Fruit fly (Drosophila melanogaster) whole organism, embryonic: ENCODE measurements around the gene CG15414.

Experiments
- Blimp-1 ChIP-seq: fragments of 200-800 bp; sonication (Bioruptor generic); optimal IDR thresholded peaks from 3 replicates; lab custom pipeline; 2018; ENCODE audit warnings: missing biosample characterization, missing genetic modification characterization, mild to moderate bottlenecking, moderate library complexity, missing genetic modification reagents
- CG10321 ChIP-seq: fragments of 200-800 bp; sonication (Bioruptor generic); IDR thresholded peaks from 2 replicates; pipeline ENCODE4 v1.3.6; 2022; ENCODE audit warnings: missing biosample characterization, missing genetic modification characterization
- CG13624 ChIP-seq: fragments of 200-800 bp; sonication (Bioruptor generic); optimal IDR thresholded peaks from 2 replicates; lab custom pipeline; 2016; ENCODE audit warnings: missing biosample characterization, missing genetic modification characterization
- CG14014 ChIP-seq: fragments of 200-800 bp; sonication (Bioruptor generic); IDR thresholded peaks from 2 replicates; pipeline ENCODE4 v1.3.6; 2022; ENCODE audit warnings: missing biosample characterization, missing genetic modification characterization
- CG15514 ChIP-seq: fragments of 200-800 bp; sonication (Bioruptor generic); optimal IDR thresholded peaks from 3 replicates; lab custom pipeline; 2017; ENCODE audit warnings: missing biosample characterization, missing genetic modification characterization, mild to moderate bottlenecking, moderate library complexity, missing genetic modification reagents
- CG17328 ChIP-seq: fragments of 200-800 bp; sonication (Bioruptor generic); IDR thresholded peaks from 2 replicates; pipeline ENCODE4 v1.3.6; 2022; ENCODE audit warnings: missing biosample characterization, missing genetic modification characterization
- CG17385 ChIP-seq: fragments of 200-800 bp; sonication (Bioruptor generic); optimal IDR thresholded peaks from 3 replicates; lab custom pipeline; 2018; ENCODE audit warnings: missing biosample characterization, mild to moderate bottlenecking, missing genetic modification characterization
- CG18262 ChIP-seq: fragments of 200-800 bp; optimal IDR thresholded peaks from 3 replicates; lab custom pipeline; 2019; ENCODE audit warnings: missing biosample characterization, mild to moderate bottlenecking, missing genetic modification characterization, moderate library complexity
- CG18619 ChIP-seq: fragments of 200-800 bp; sonication (Bioruptor generic); optimal IDR thresholded peaks from 3 replicates; lab custom pipeline; 2017; ENCODE audit warnings: missing biosample characterization, mild to moderate bottlenecking, missing genetic modification characterization
- CG2875 ChIP-seq: fragments of 200-800 bp; sonication (Bioruptor generic); optimal IDR thresholded peaks from 2 replicates; lab custom pipeline; 2017; ENCODE audit warnings: missing biosample characterization, mild to moderate bottlenecking, missing genetic modification characterization, missing genetic modification reagents
- CG32767 ChIP-seq: fragments of 200-800 bp; sonication (Bioruptor generic); IDR thresholded peaks from 2 replicates; pipeline ENCODE4 v1.3.6; 2022; ENCODE audit warnings: missing biosample characterization, missing genetic modification characterization
- CG3838 ChIP-seq: fragments of 200-800 bp; sonication (Bioruptor generic); optimal IDR thresholded peaks from 3 replicates; lab custom pipeline; 2016; ENCODE audit warnings: missing biosample characterization, missing genetic modification characterization
- CG4820 ChIP-seq: fragments of 200-800 bp; sonication (Bioruptor generic); optimal IDR thresholded peaks from 3 replicates; lab custom pipeline; 2016; ENCODE audit warnings: missing biosample characterization, missing genetic modification characterization
- CG6813 ChIP-seq: fragments of 200-800 bp; sonication (Bioruptor generic); optimal IDR thresholded peaks from 2 replicates; lab custom pipeline; 2017; ENCODE audit warnings: missing biosample characterization, missing genetic modification characterization, mild to moderate bottlenecking, moderate library complexity, missing genetic modification reagents
- CG7372 ChIP-seq: fragments of 200-800 bp; sonication (Bioruptor generic); IDR thresholded peaks from 2 replicates; pipeline ENCODE4 v1.3.6; 2022; ENCODE audit warnings: missing biosample characterization, missing genetic modification characterization
- CG8290 ChIP-seq, 3 experiments: fragments of 200-800 bp; sonication (Bioruptor generic); optimal IDR thresholded peaks; 2 replicates each; lab custom pipeline; 2016 to 2019; ENCODE audit warnings: missing biosample characterization in 3 of 3, missing genetic modification characterization in 3 of 3, mild to moderate bottlenecking in 2 of 3, moderate library complexity in 1 of 3
- CG9609 ChIP-seq: fragments of 200-800 bp; sonication (Bioruptor generic); optimal IDR thresholded peaks from 3 replicates; lab custom pipeline; 2016; ENCODE audit warnings: missing biosample characterization, missing genetic modification characterization
- CG9876 ChIP-seq: fragments of 200-800 bp; sonication (Bioruptor generic); optimal IDR thresholded peaks from 2 replicates; lab custom pipeline; 2016; ENCODE audit warnings: missing biosample characterization, missing genetic modification characterization
- Camta ChIP-seq: fragments of 200-800 bp; sonication (Bioruptor generic); optimal IDR thresholded peaks from 2 replicates; lab custom pipeline; 2016; ENCODE audit warnings: missing biosample characterization, missing genetic modification characterization
- Chrac-16 ChIP-seq: fragments of 200-800 bp; sonication (Bioruptor generic); optimal IDR thresholded peaks from 3 replicates; lab custom pipeline; 2016; ENCODE audit warnings: missing biosample characterization, missing genetic modification characterization
- E2f1 ChIP-seq: fragments of 200-800 bp; sonication (Bioruptor generic); IDR thresholded peaks from 2 replicates; pipeline ENCODE4 v1.3.6; 2022; ENCODE audit warnings: missing biosample characterization, missing genetic modification characterization
- Elba2 ChIP-seq: fragments of 200-800 bp; sonication (Bioruptor generic); optimal IDR thresholded peaks from 3 replicates; lab custom pipeline; 2016; ENCODE audit warnings: missing biosample characterization, missing genetic modification characterization
- Lpt ChIP-seq: fragments of >200 bp; optimal IDR thresholded peaks from 2 replicates; lab custom pipeline; 2018; ENCODE audit warnings: missing biosample characterization, missing genetic modification characterization
- Max ChIP-seq: fragments of 200-800 bp; sonication (Bioruptor generic); optimal IDR thresholded peaks from 2 replicates; lab custom pipeline; 2016; ENCODE audit warnings: missing biosample characterization, mild to moderate bottlenecking, missing genetic modification characterization
- Mes4 ChIP-seq: fragments of 200-800 bp; sonication (Bioruptor generic); optimal IDR thresholded peaks from 2 replicates; lab custom pipeline; 2016; ENCODE audit warnings: missing biosample characterization, missing genetic modification characterization
- Optix ChIP-seq: fragments of 200-800 bp; sonication (Bioruptor generic); IDR thresholded peaks from 3 replicates; pipeline ENCODE4 v1.3.6; 2022; ENCODE audit warnings: missing biosample characterization, missing genetic modification characterization
- Ravus ChIP-seq: fragments of 200-800 bp; sonication (Bioruptor generic); IDR thresholded peaks from 2 replicates; pipeline ENCODE4 v1.3.6; 2022; ENCODE audit warnings: missing biosample characterization, missing genetic modification characterization
- Rfx ChIP-seq: fragments of 200-800 bp; sonication (Bioruptor generic); IDR thresholded peaks from 2 replicates; pipeline ENCODE4 v1.3.6; 2022; ENCODE audit warnings: missing biosample characterization, missing genetic modification characterization
- Rx ChIP-seq: fragments of 200-800 bp; sonication (Bioruptor generic); IDR thresholded peaks from 2 replicates; pipeline ENCODE4 v1.3.6; 2022; ENCODE audit warnings: missing biosample characterization, missing genetic modification characterization
- Sin3A ChIP-seq: fragments of >200 bp; optimal IDR thresholded peaks from 2 replicates; lab custom pipeline; 2018
- Sox102F ChIP-seq: fragments of 200-800 bp; sonication (Bioruptor generic); optimal IDR thresholded peaks from 2 replicates; lab custom pipeline; 2018; ENCODE audit warnings: missing biosample characterization, mild to moderate bottlenecking, missing genetic modification characterization, moderate library complexity
- Vsx1 ChIP-seq: fragments of 200-800 bp; sonication (Bioruptor generic); optimal IDR thresholded peaks from 2 replicates; lab custom pipeline; 2017; ENCODE audit warnings: missing biosample characterization, mild to moderate bottlenecking, missing genetic modification characterization, missing genetic modification reagents
- abd-A ChIP-seq: fragments of 200-800 bp; sonication (Bioruptor generic); optimal IDR thresholded peaks from 3 replicates; lab custom pipeline; 2019; ENCODE audit warnings: missing biosample characterization, mild to moderate bottlenecking, missing genetic modification characterization, moderate library complexity
- ac ChIP-seq: fragments of 200-800 bp; sonication (Bioruptor generic); optimal IDR thresholded peaks from 3 replicates; lab custom pipeline; 2017; ENCODE audit warnings: missing biosample characterization, mild to moderate bottlenecking, missing genetic modification characterization
- bcd ChIP-seq: fragments of 200-800 bp; sonication (Bioruptor generic); optimal IDR thresholded peaks from 2 replicates; lab custom pipeline; 2017; ENCODE audit warnings: missing biosample characterization, mild to moderate bottlenecking, missing genetic modification characterization
- bowl ChIP-seq: fragments of 200-800 bp; sonication (Bioruptor generic); IDR thresholded peaks from 2 replicates; pipeline ENCODE4 v1.3.6; 2022; ENCODE audit warnings: missing biosample characterization, missing genetic modification characterization
- br ChIP-seq: fragments of >200 bp; optimal IDR thresholded peaks from 2 replicates; lab custom pipeline; 2017
- chn ChIP-seq: fragments of 200-800 bp; sonication (Bioruptor generic); optimal IDR thresholded peaks from 2 replicates; lab custom pipeline; 2016; ENCODE audit warnings: missing biosample characterization, missing genetic modification characterization
- dm ChIP-seq: fragments of 200-800 bp; sonication (Bioruptor generic); optimal IDR thresholded peaks from 3 replicates; lab custom pipeline; 2016; ENCODE audit warnings: missing biosample characterization, missing genetic modification characterization
- dmrt99B ChIP-seq: fragments of 200-800 bp; sonication (Bioruptor generic); optimal IDR thresholded peaks from 2 replicates; lab custom pipeline; 2018; ENCODE audit warnings: missing biosample characterization, mild to moderate bottlenecking, missing genetic modification characterization, moderate library complexity
- dpn ChIP-seq, 2 experiments: fragments of 200-800 bp; sonication (Bioruptor generic); optimal IDR thresholded peaks; 3 replicates each; lab custom pipeline; 2016; ENCODE audit warnings: missing biosample characterization in 2 of 2, missing genetic modification characterization in 2 of 2
- emc ChIP-seq: fragments of 200-800 bp; sonication (Bioruptor generic); optimal IDR thresholded peaks from 2 replicates; lab custom pipeline; 2016; ENCODE audit warnings: missing biosample characterization, missing genetic modification characterization
- ems ChIP-seq: fragments of 200-800 bp; sonication (Bioruptor generic); optimal IDR thresholded peaks from 3 replicates; lab custom pipeline; 2016; ENCODE audit warnings: missing biosample characterization, missing genetic modification characterization
- gcm ChIP-seq: fragments of 200-800 bp; sonication (Bioruptor generic); optimal IDR thresholded peaks from 2 replicates; lab custom pipeline; 2019; ENCODE audit warnings: missing biosample characterization, mild to moderate bottlenecking, missing genetic modification characterization, moderate library complexity
- gt ChIP-seq: fragments of 200-800 bp; sonication (Bioruptor generic); IDR thresholded peaks from 2 replicates; pipeline ENCODE4 v1.3.6; 2022; ENCODE audit warnings: missing biosample characterization, missing genetic modification characterization
- jigr1 ChIP-seq: fragments of 200-800 bp; sonication (Bioruptor generic); IDR thresholded peaks from 3 replicates; pipeline ENCODE4 v1.3.6; 2022; ENCODE audit warnings: missing biosample characterization, missing genetic modification characterization
- lov ChIP-seq, 2 experiments: fragments of 200-800 bp in 1 of 2; fragments of >200 bp in 1 of 2; sonication (Bioruptor generic) in 1 of 2; IDR thresholded peaks in 1 of 2; optimal IDR thresholded peaks in 1 of 2; 2 replicates in 1 of 2; 3 replicates in 1 of 2; pipeline versions ENCODE4 v1.3.6 to Lab custom; 2017 to 2022; ENCODE audit warnings: missing biosample characterization in 1 of 2, missing genetic modification characterization in 1 of 2
- row ChIP-seq: fragments of 200-800 bp; sonication (Bioruptor generic); IDR thresholded peaks from 3 replicates; pipeline ENCODE4 v1.3.6; 2022; ENCODE audit warnings: missing biosample characterization, missing genetic modification characterization
- run ChIP-seq: fragments of 200-800 bp; sonication (Bioruptor generic); optimal IDR thresholded peaks from 3 replicates; lab custom pipeline; 2018; ENCODE audit warnings: missing biosample characterization, mild to moderate bottlenecking, missing genetic modification characterization
- ssp ChIP-seq: fragments of 200-800 bp; sonication (Bioruptor generic); IDR thresholded peaks from 2 replicates; pipeline ENCODE4 v1.3.6; 2022; ENCODE audit warnings: missing biosample characterization, missing genetic modification characterization
- vvl ChIP-seq: fragments of 200-800 bp; sonication (Bioruptor generic); IDR thresholded peaks from 2 replicates; pipeline ENCODE4 v1.3.6; 2022; ENCODE audit warnings: missing biosample characterization, missing genetic modification characterization

CG15414 gene

dm6 chr2L:3435086-3435485 is 55.8 kb downstream of the CG15414 start (continued):
- TF ChIP-seq gcm (GFP tag; lab: Kevin White, UChicago) = no peak
- TF ChIP-seq Ravus (GFP tag; lab: Robert Waterston, UW) = no peak
- TF ChIP-seq Rfx (GFP tag; lab: Robert Waterston, UW) = peak; percentile 52; the same call in 1 of the 2 replicates
- TF ChIP-seq CG32767 (GFP tag; lab: Robert Waterston, UW) = 0 out of 2 replicates have a peak, but pooled peaks have one; percentile 36
- no peak for TF ChIP-seq run (tag; lab: Kevin White, UChicago)
- peak; percentile 60 for TF ChIP-seq CG18262 (tag; lab: Kevin White, UChicago)
- TF ChIP-seq CG17328 (GFP tag; lab: Robert Waterston, UW) = peak; percentile 72
- peak; percentile 52 for TF ChIP-seq Blimp-1 (GFP tag; lab: Kevin White, UChicago)
- peak; percentile 12 for TF ChIP-seq CG9876
- no peak for TF ChIP-seq gt (GFP tag; lab: Robert Waterston, UW)
- TF ChIP-seq CG10321 = no peak
- TF ChIP-seq ems (GFP tag; lab: Kevin White, UChicago) = no peak
- TF ChIP-seq vvl (GFP tag; lab: Robert Waterston, UW) = peak; percentile 62
- TF ChIP-seq CG4820 (GFP tag; lab: Kevin White, UChicago) = peak; percentile 52
- peak; percentile 26 for TF ChIP-seq Chrac-16 (GFP tag; lab: Kevin White, UChicago)
- no peak for TF ChIP-seq ac (GFP tag; lab: Kevin White, UChicago)
- peak; percentile 1 for TF ChIP-seq CG18619 (GFP tag; lab: Kevin White, UChicago)
- TF ChIP-seq Sox102F = peak; percentile 60
- no peak for TF ChIP-seq bowl
- TF ChIP-seq chn (GFP tag; lab: Kevin White, UChicago) = peak; percentile 9
- peak; percentile 64 for TF ChIP-seq row (GFP tag; lab: Robert Waterston, UW)
- TF ChIP-seq Sin3A (lab: Kevin White, UChicago) = no peak
- peak; percentile 69 for TF ChIP-seq Optix (GFP tag; lab: Robert Waterston, UW)
- peak; percentile 20 for TF ChIP-seq CG2875
- no peak for TF ChIP-seq emc (GFP tag; lab: Kevin White, UChicago)
- TF ChIP-seq CG14014 (GFP tag; lab: Robert Waterston, UW) = peak; percentile 47; the same call in 1 of the 2 replicates
- peak; percentile 2 for TF ChIP-seq CG9609 (GFP tag; lab: Kevin White, UChicago)
- TF ChIP-seq dmrt99B (tag; lab: Kevin White, UChicago) = peak; percentile 69
- peak; percentile 28 for TF ChIP-seq CG6813 (GFP tag; lab: Kevin White, UChicago)
- TF ChIP-seq CG13624 = no peak
- TF ChIP-seq CG8290 (GFP tag; optimal IDR thresholded peaks at IDR 0.05; lab: Kevin White, UChicago) = no peak
- no peak for TF ChIP-seq CG8290 (tag; optimal IDR thresholded peaks at IDR 0.05; lab: Kevin White, UChicago)
- TF ChIP-seq br = no peak
- no peak for TF ChIP-seq Lpt (GFP tag; lab: Kevin White, UChicago)
- peak; percentile 9 for TF ChIP-seq CG15514 (GFP tag; lab: Kevin White, UChicago)
- peak; percentile 6 to 18 for TF ChIP-seq dpn (GFP tag; optimal IDR thresholded peaks at IDR 0.05; lab: Kevin White, UChicago)
- TF ChIP-seq dm (GFP tag; lab: Kevin White, UChicago) = no peak
- TF ChIP-seq Mes4 (GFP tag; lab: Kevin White, UChicago) = no peak
- peak; percentile 39; the same call in 1 of the 2 replicates for TF ChIP-seq E2f1 (GFP tag; lab: Robert Waterston, UW)
- TF ChIP-seq bcd (GFP tag; lab: Kevin White, UChicago) = peak; percentile 25
- TF ChIP-seq Vsx1 (GFP tag; lab: Kevin White, UChicago) = no peak
- no peak for TF ChIP-seq lov (optimal IDR thresholded peaks at IDR 0.05; lab: Kevin White, UChicago)
- TF ChIP-seq lov (GFP tag; IDR thresholded peaks at IDR 0.05; lab: Robert Waterston, UW) = 0 out of 3 replicates have a peak, but pooled peaks have one; percentile 40
- TF ChIP-seq Rx (GFP tag; lab: Robert Waterston, UW) = peak; percentile 54
- peak; percentile 9 for TF ChIP-seq Camta (GFP tag; lab: Kevin White, UChicago)
- TF ChIP-seq ssp (GFP tag; lab: Robert Waterston, UW) = peak; percentile 53; the same call in 1 of the 2 replicates
- no peak for TF ChIP-seq CG3838
- no peak for TF ChIP-seq abd-A
- TF ChIP-seq CG7372 = peak; percentile 34; the same call in 1 of the 2 replicates
- TF ChIP-seq Elba2 (GFP tag; lab: Kevin White, UChicago) = no peak
- TF ChIP-seq Max (GFP tag; lab: Kevin White, UChicago) = no peak
- peak; percentile 10 for TF ChIP-seq CG17385 (GFP tag; lab: Kevin White, UChicago)
- TF ChIP-seq jigr1 (GFP tag; lab: Robert Waterston, UW) = no peak
